Worm (Caenorhabditis elegans): Measurements from ENCODE around the gene sod-4.

ce11 chrIII:9516148-9516547, 16.0 kb upstream of the sod-4 start, which contains the start of gene F55H2.7:
- TF ChIP-seq cebp-1 (GFP tag; IDR thresholded peaks at IDR 0.05) (no peak), cebp-1 (tag; optimal IDR thresholded peaks at IDR 0.05) (no peak), nfya-1 (tag; optimal IDR thresholded peaks at IDR 0.05; ENCODE audit: borderline replicate concordance, insufficient read depth) (no peak), let-526 (GFP tag; IDR thresholded peaks at IDR 0.05) (no peak), B0261.1 (tag; optimal IDR thresholded peaks at IDR 0.05) (no peak), F49E8.2 (tag; optimal IDR thresholded peaks at IDR 0.05; ENCODE audit: insufficient read depth) (no peak)

All from whole organism, young adult.